Fruit fly (Drosophila melanogaster): ENCODE results near the gene TORIP.

Gene TORIP

DNA sequence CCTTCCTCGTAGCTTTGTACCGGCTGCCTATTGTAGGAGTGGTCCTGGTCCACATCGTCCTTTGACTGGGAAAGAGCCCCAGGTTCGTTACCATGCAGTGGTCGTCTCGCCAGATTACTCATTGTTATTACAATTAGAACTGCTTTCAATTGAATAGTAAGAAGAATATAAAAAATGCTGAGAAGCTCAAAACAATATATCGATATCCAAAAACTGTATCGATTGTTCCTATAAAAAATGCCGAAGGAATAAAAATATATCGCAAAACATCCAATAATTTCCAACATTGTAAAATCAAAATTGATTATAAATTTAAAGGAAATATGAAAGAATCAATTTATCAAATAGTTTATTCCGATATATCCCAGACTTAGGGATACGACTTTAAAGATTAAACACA, at the start of gene TORIP, which contains the start of gene Ccdc58 (continued):
- TF ChIP-seq CG5245 (GFP tag; optimal IDR thresholded peaks at IDR 0.05) (no peak), odd (GFP tag; optimal IDR thresholded peaks at IDR 0.05) (no peak), fd3F (GFP tag; optimal IDR thresholded peaks at IDR 0.05) (no peak), crp (GFP tag; optimal IDR thresholded peaks at IDR 0.05) (peak in 1 of 2 experiments; percentile 29), sr (GFP tag; IDR thresholded peaks at IDR 0.05) (no peak), bsh (GFP tag; optimal IDR thresholded peaks at IDR 0.05) (no peak), seq (GFP tag; IDR thresholded peaks at IDR 0.05) (no peak), CG14050 (GFP tag; IDR thresholded peaks at IDR 0.05) (no peak), HLH54F (GFP tag; optimal IDR thresholded peaks at IDR 0.05) (no peak), caup (GFP tag; optimal IDR thresholded peaks at IDR 0.05; ENCODE audit: severe bottlenecking) (no peak), CG9727 (GFP tag; optimal IDR thresholded peaks at IDR 0.05) (no peak), CG12769 (tag; optimal IDR thresholded peaks at IDR 0.05) (no peak), CG32767 (GFP tag; IDR thresholded peaks at IDR 0.05) (no peak), Ravus (GFP tag; IDR thresholded peaks at IDR 0.05) (no peak), pzg (GFP tag; optimal IDR thresholded peaks at IDR 0.05) (peak; percentile 17), Stat92E (GFP tag; optimal IDR thresholded peaks at IDR 0.05) (no peak), CG10274 (GFP tag; optimal IDR thresholded peaks at IDR 0.05) (no peak), BtbVII (GFP tag; optimal IDR thresholded peaks at IDR 0.05) (no peak), CG6654 (GFP tag; optimal IDR thresholded peaks at IDR 0.05) (no peak), tin (GFP tag; optimal IDR thresholded peaks at IDR 0.05) (no peak), Hand (GFP tag; optimal IDR thresholded peaks at IDR 0.05) (no peak), vfl (GFP tag; optimal IDR thresholded peaks at IDR 0.05) (no peak), CG2889 (GFP tag; IDR thresholded peaks at IDR 0.05) (no peak), Doc3 (GFP tag; IDR thresholded peaks at IDR 0.05; ENCODE audit: partially characterized antibody) (peak; percentile 82), BEAF-32 (GFP tag; optimal IDR thresholded peaks at IDR 0.05) (peak; percentile 71), CG11093 (GFP tag; IDR thresholded peaks at IDR 0.05) (no peak), CG17359 (tag; optimal IDR thresholded peaks at IDR 0.05) (no peak), CG17328 (GFP tag; IDR thresholded peaks at IDR 0.05) (no peak), shn (GFP tag; optimal IDR thresholded peaks at IDR 0.05) (no peak), hkb (optimal IDR thresholded peaks at IDR 0.05) (no peak), hkb (GFP tag; IDR thresholded peaks at IDR 0.05) (no peak), amos (GFP tag; IDR thresholded peaks at IDR 0.05; ENCODE audit: partially characterized antibody) (peak; percentile 77), en (GFP tag; optimal IDR thresholded peaks at IDR 0.05) (no peak), fd64A (GFP tag; optimal IDR thresholded peaks at IDR 0.05) (no peak), Fer1 (GFP tag; optimal IDR thresholded peaks at IDR 0.05) (no peak), CG18262 (tag; optimal IDR thresholded peaks at IDR 0.05) (no peak), Poxn (GFP tag; IDR thresholded peaks at IDR 0.05) (no peak), NK7.1 (GFP tag; optimal IDR thresholded peaks at IDR 0.05) (no peak), CG2129 (GFP tag; IDR thresholded peaks at IDR 0.05; ENCODE audit: partially characterized antibody) (peak; percentile 67), kni (GFP tag; optimal IDR thresholded peaks at IDR 0.05) (no peak), CG31224 (GFP tag; IDR thresholded peaks at IDR 0.05) (no peak), tap (tag; optimal IDR thresholded peaks at IDR 0.05) (no peak), Eip74EF (GFP tag; optimal IDR thresholded peaks at IDR 0.05) (no peak), lov (optimal IDR thresholded peaks at IDR 0.05) (no peak), lov (GFP tag; IDR thresholded peaks at IDR 0.05) (no peak), usp (GFP tag; optimal IDR thresholded peaks at IDR 0.05) (no peak), CG16779 (GFP tag; IDR thresholded peaks at IDR 0.05) (no peak), MESR4 (GFP tag; optimal IDR thresholded peaks at IDR 0.05) (peak; percentile 27), CG6689 (GFP tag; IDR thresholded peaks at IDR 0.05) (no peak), Dip3 (GFP tag; optimal IDR thresholded peaks at IDR 0.05) (no peak), wek (GFP tag; optimal IDR thresholded peaks at IDR 0.05) (no peak)
